Worm (Caenorhabditis elegans) whole organism, L1 larva: Measurements from ENCODE around the gene dhrr-1.

Source experiments
- ceh-90 ChIP-seq: sonication (generic microtip); optimal IDR thresholded peaks from 2 replicates; lab custom pipeline; 2016; ENCODE audit warnings: missing genetic modification characterization, missing compliant biosample characterization
- dsc-1 ChIP-seq: sonication (generic microtip); optimal IDR thresholded peaks from 2 replicates; lab custom pipeline; 2016; ENCODE audit warnings: mild to moderate bottlenecking, missing genetic modification characterization, missing compliant biosample characterization
- elt-3 ChIP-seq, 6 experiments: fragments of 150-350 bp in 1 of 6; sonication (generic microtip); optimal IDR thresholded peaks; 2 replicates each; lab custom pipeline; 2017 to 2018; ENCODE audit warnings: missing biosample characterization in 6 of 6, missing genetic modification characterization in 6 of 6, inconsistent platforms in 1 of 6
- fkh-10 ChIP-seq: sonication (generic microtip); optimal IDR thresholded peaks from 2 replicates; lab custom pipeline; 2017; ENCODE audit warnings: missing biosample characterization, missing genetic modification reagents, missing genetic modification characterization
- lin-15B ChIP-seq: fragments of 150-350 bp; sonication (generic microtip); optimal IDR thresholded peaks from 3 replicates; lab custom pipeline; 2014; ENCODE audit warnings: missing biosample characterization, missing genetic modification characterization
- mab-9 ChIP-seq: fragments of 200-800 bp; sonication (Bioruptor generic); IDR thresholded peaks from 2 replicates; pipeline ENCODE4 v1.3.6; 2022; ENCODE audit warnings: missing genetic modification reagents, missing genetic modification characterization, missing compliant biosample characterization
- nhr-12 ChIP-seq: sonication (generic microtip); optimal IDR thresholded peaks from 2 replicates; lab custom pipeline; 2017; ENCODE audit warnings: missing biosample characterization, missing genetic modification characterization
- nhr-47 ChIP-seq: sonication (generic microtip); optimal IDR thresholded peaks from 2 replicates; lab custom pipeline; 2016; ENCODE audit warnings: mild to moderate bottlenecking, missing genetic modification characterization, moderate library complexity, missing compliant biosample characterization
- nhr-84 ChIP-seq: sonication (generic microtip); optimal IDR thresholded peaks from 2 replicates; lab custom pipeline; 2017; ENCODE audit warnings: missing biosample characterization, missing genetic modification characterization
- snpc-4 ChIP-seq: fragments of 150-350 bp; optimal IDR thresholded peaks from 2 replicates; lab custom pipeline; 2014; ENCODE audit warnings: missing biosample characterization, missing genetic modification characterization
- unc-62 ChIP-seq: fragments of 150-350 bp; optimal IDR thresholded peaks from 2 replicates; lab custom pipeline; 2014; ENCODE audit warnings: missing biosample characterization, missing genetic modification reagents, missing genetic modification characterization

DNA sequence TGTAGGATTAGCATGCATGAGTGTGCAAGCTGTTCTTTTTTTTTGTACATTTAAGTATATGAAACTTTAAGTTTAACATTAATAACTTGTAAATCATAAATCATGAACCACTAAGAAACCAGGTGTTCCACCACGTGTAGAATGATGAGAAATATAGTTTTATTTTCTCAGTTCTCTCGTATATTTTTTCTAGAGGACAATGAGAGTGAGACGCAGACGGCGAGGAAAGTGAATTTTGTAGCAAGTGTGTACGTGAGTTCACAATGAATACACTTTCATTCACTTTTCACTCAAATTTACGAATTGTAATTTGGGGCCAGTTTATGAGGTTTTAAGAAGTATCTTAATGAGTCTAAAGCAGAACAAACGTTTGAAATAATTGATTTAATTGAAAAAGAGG is 17.9 kb upstream of the dhrr-1 start:
- no peak for TF ChIP-seq elt-3 (tag; optimal IDR thresholded peaks at IDR 0.05; lab: Kevin White, UChicago)
- no peak for TF ChIP-seq nhr-84 (tag; lab: Kevin White, UChicago)
- TF ChIP-seq mab-9 (GFP tag; lab: Robert Waterston, UW), result no peak
- TF ChIP-seq nhr-47, result no peak
- no peak for TF ChIP-seq dsc-1 (tag; lab: Kevin White, UChicago)
- no peak for TF ChIP-seq fkh-10
- TF ChIP-seq unc-62 (GFP tag; lab: Kevin White, UChicago), result no peak
- TF ChIP-seq ceh-90, result no peak
- TF ChIP-seq lin-15B (tag; lab: Kevin White, UChicago), result no peak
- no peak for TF ChIP-seq snpc-4 (tag; lab: Kevin White, UChicago)
- TF ChIP-seq nhr-12 (tag; lab: Kevin White, UChicago), result no peak
